Worm (Caenorhabditis elegans): ENCODE measurements around the gene C01G12.13.

C01G12.13 gene

DNA sequence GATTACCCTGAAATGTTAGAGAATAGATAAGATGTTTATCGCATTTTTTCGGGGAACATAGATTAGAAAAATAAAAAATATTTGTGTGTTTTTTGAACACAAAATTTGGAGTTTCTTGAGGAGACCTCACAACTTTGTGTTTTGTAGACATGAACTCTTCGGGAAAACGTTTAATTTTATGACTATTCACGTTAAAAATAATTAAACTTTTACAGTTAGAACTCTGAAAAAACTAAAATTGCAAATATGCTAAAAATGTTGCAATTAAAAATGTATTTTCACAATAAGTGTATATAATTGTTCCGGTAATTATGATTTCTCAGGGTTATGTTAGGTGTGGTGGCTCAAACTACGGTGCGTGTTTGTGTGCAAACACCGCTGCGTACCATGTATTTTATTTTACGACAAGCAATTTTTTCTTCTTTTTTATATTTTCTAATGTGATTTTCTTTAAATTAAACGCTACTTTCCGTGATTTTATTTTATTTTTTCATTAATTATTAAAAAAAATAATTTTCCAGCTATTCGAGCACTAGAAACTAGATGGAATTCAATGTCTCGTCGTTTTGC, 48.2 kb upstream of the C01G12.13 start, which contains the start of the genes F57C2.5 and spat-1 (continued):
- TF ChIP-seq fax-1 (tag; optimal IDR thresholded peaks at IDR 0.05): peak; percentile 94
- peak; percentile 6 for TF ChIP-seq madf-2 (tag; optimal IDR thresholded peaks at IDR 0.05)
- no peak for TF ChIP-seq ceh-6 (GFP tag; optimal IDR thresholded peaks at IDR 0.05)
- peak; percentile 81 for TF ChIP-seq unc-86 (tag; optimal IDR thresholded peaks at IDR 0.05)
- TF ChIP-seq F13H6.1 (tag; optimal IDR thresholded peaks at IDR 0.05): peak; percentile 92
- no peak for TF ChIP-seq odd-2 (tag; optimal IDR thresholded peaks at IDR 0.05)
- no peak for TF ChIP-seq lin-11 (tag; optimal IDR thresholded peaks at IDR 0.05)
- TF ChIP-seq ceh-31 (tag; optimal IDR thresholded peaks at IDR 0.05): peak; percentile 99
- TF ChIP-seq ama-1 (optimal IDR thresholded peaks at IDR 0.05): no peak
- no peak for TF ChIP-seq ceh-9 (tag; optimal IDR thresholded peaks at IDR 0.05)
- TF ChIP-seq sdc-2 (tag; optimal IDR thresholded peaks at IDR 0.05): peak; percentile 21
- no peak for TF ChIP-seq ceh-22 (tag; optimal IDR thresholded peaks at IDR 0.05)
- TF ChIP-seq ceh-2 (tag; optimal IDR thresholded peaks at IDR 0.05): peak; percentile 96
- peak; percentile 91 for TF ChIP-seq pqm-1 (tag; optimal IDR thresholded peaks at IDR 0.05)
- no peak for TF ChIP-seq ceh-30 (tag; optimal IDR thresholded peaks at IDR 0.05)
- no peak for TF ChIP-seq gmeb-2 (tag; optimal IDR thresholded peaks at IDR 0.05)
- TF ChIP-seq dmd-4 (tag; optimal IDR thresholded peaks at IDR 0.05; ENCODE audit: borderline replicate concordance): peak; percentile 56
- no peak for TF ChIP-seq nhr-11 (tag; optimal IDR thresholded peaks at IDR 0.05)
- TF ChIP-seq nhr-232 (tag; optimal IDR thresholded peaks at IDR 0.05): no peak
- TF ChIP-seq eyg-1 (tag; optimal IDR thresholded peaks at IDR 0.05): peak; percentile 8
- no peak for TF ChIP-seq pax-1 (tag; optimal IDR thresholded peaks at IDR 0.05)
- TF ChIP-seq pros-1 (tag; optimal IDR thresholded peaks at IDR 0.05): no peak
- no peak for TF ChIP-seq T23F11.4 (GFP tag; optimal IDR thresholded peaks at IDR 0.05)
- no peak for TF ChIP-seq unc-3 (GFP tag; conservative IDR thresholded peaks at IDR 0.05)
- TF ChIP-seq unc-3 (tag; optimal IDR thresholded peaks at IDR 0.05): peak; percentile 74
- peak; percentile 92 for TF ChIP-seq rnt-1 (tag; optimal IDR thresholded peaks at IDR 0.05)
- TF ChIP-seq hlh-13 (GFP tag; optimal IDR thresholded peaks at IDR 0.05): no peak
- TF ChIP-seq lim-6 (tag; optimal IDR thresholded peaks at IDR 0.05): peak; percentile 93
- peak; percentile 80 for TF ChIP-seq ztf-16 (tag; optimal IDR thresholded peaks at IDR 0.05)
- peak; percentile 96 for TF ChIP-seq ref-2 (tag; optimal IDR thresholded peaks at IDR 0.05)
- TF ChIP-seq unc-42 (tag; optimal IDR thresholded peaks at IDR 0.05): peak; percentile 86
- peak; percentile 80 for TF ChIP-seq ceh-34 (tag; optimal IDR thresholded peaks at IDR 0.05)
- TF ChIP-seq fkh-6 (tag; optimal IDR thresholded peaks at IDR 0.05): peak; percentile 73
- no peak for TF ChIP-seq elt-4 (tag; optimal IDR thresholded peaks at IDR 0.05)
- peak; percentile 53 for TF ChIP-seq ceh-24 (tag; optimal IDR thresholded peaks at IDR 0.05)
- peak; percentile 61 for TF ChIP-seq pha-2 (tag; optimal IDR thresholded peaks at IDR 0.05)
- no peak for TF ChIP-seq unc-55 (GFP tag; optimal IDR thresholded peaks at IDR 0.05)
- TF ChIP-seq npax-4 (tag; optimal IDR thresholded peaks at IDR 0.05): peak; percentile 19
- TF ChIP-seq ceh-18 (tag; optimal IDR thresholded peaks at IDR 0.05): peak; percentile 70

ce11 chrII:14534000-14534399, 42.5 kb upstream of the C01G12.13 start, which contains the start of gene C04H5.1:
Gene C04H5.1, plus strand, starts transcription at chrII:14534300.
- no peak for TF ChIP-seq C08G9.2 (tag; optimal IDR thresholded peaks at IDR 0.05)
- no peak for TF ChIP-seq hlh-15 (tag; optimal IDR thresholded peaks at IDR 0.05)
- TF ChIP-seq sdc-2 (tag; optimal IDR thresholded peaks at IDR 0.05): no peak
- TF ChIP-seq tbx-2 (tag; optimal IDR thresholded peaks at IDR 0.05): no peak
- TF ChIP-seq mec-3 (tag; optimal IDR thresholded peaks at IDR 0.05; ENCODE audit: borderline replicate concordance): no peak
- TF ChIP-seq ttx-3 (tag; optimal IDR thresholded peaks at IDR 0.05): no peak
- no peak for TF ChIP-seq ceh-48 (tag; optimal IDR thresholded peaks at IDR 0.05)
- TF ChIP-seq nhr-11 (tag; optimal IDR thresholded peaks at IDR 0.05): no peak
- no peak for TF ChIP-seq nfya-1 (tag; optimal IDR thresholded peaks at IDR 0.05)
- TF ChIP-seq elt-4 (tag; optimal IDR thresholded peaks at IDR 0.05): no peak
- TF ChIP-seq C38D4.7 (GFP tag; optimal IDR thresholded peaks at IDR 0.05): no peak
- no peak for TF ChIP-seq F13H6.1 (tag; optimal IDR thresholded peaks at IDR 0.05)
- no peak for TF ChIP-seq ets-4 (tag; optimal IDR thresholded peaks at IDR 0.05)
- no peak for TF ChIP-seq unc-3 (GFP tag; conservative IDR thresholded peaks at IDR 0.05)
- TF ChIP-seq unc-3 (tag; optimal IDR thresholded peaks at IDR 0.05): no peak
- no peak for TF ChIP-seq nhr-232 (tag; optimal IDR thresholded peaks at IDR 0.05)
- no peak for TF ChIP-seq pax-1 (tag; optimal IDR thresholded peaks at IDR 0.05)

Measured in whole organism, late embryonic.